Fruit fly (Drosophila melanogaster) whole organism, pupa: ENCODE data around the gene CG14309.

Source experiments
- CG10348 ChIP-seq: fragments of 200-800 bp; sonication (Bioruptor generic); IDR thresholded peaks from 2 replicates; pipeline ENCODE4 v1.3.6; 2022; ENCODE audit warnings: missing biosample characterization, missing genetic modification characterization
- CG12605 ChIP-seq: fragments of 200-800 bp; sonication (Bioruptor generic); IDR thresholded peaks from 2 replicates; pipeline ENCODE4 v1.3.6; 2022; ENCODE audit warnings: missing biosample characterization, missing genetic modification characterization
- CG13204 ChIP-seq: fragments of 200-800 bp; sonication (Bioruptor generic); optimal IDR thresholded peaks from 2 replicates; lab custom pipeline; 2018; ENCODE audit warnings: missing biosample characterization, mild to moderate bottlenecking, missing genetic modification characterization, moderate library complexity
- CG14655 ChIP-seq: fragments of 200-800 bp; sonication (Bioruptor generic); optimal IDR thresholded peaks from 3 replicates; lab custom pipeline; 2017; ENCODE audit warnings: mild to moderate bottlenecking, missing biosample characterization, missing genetic modification reagents, missing genetic modification characterization
- CG15710 ChIP-seq: fragments of 200-800 bp; sonication (Bioruptor generic); optimal IDR thresholded peaks from 2 replicates; lab custom pipeline; 2018; ENCODE audit warnings: missing biosample characterization, mild to moderate bottlenecking, missing genetic modification characterization, moderate library complexity
- CG17806 ChIP-seq: fragments of 200-800 bp; sonication (Bioruptor generic); optimal IDR thresholded peaks from 2 replicates; lab custom pipeline; 2018; ENCODE audit warnings: missing biosample characterization, mild to moderate bottlenecking, missing genetic modification characterization, moderate library complexity
- CG32121 ChIP-seq: fragments of 200-800 bp; sonication (Bioruptor generic); IDR thresholded peaks from 2 replicates; pipeline ENCODE4 v1.3.6; 2022; ENCODE audit warnings: missing biosample characterization, missing genetic modification characterization
- CG34367 ChIP-seq: fragments of 200-800 bp; sonication (Bioruptor generic); optimal IDR thresholded peaks from 2 replicates; lab custom pipeline; 2018; ENCODE audit warnings: missing biosample characterization, mild to moderate bottlenecking, missing genetic modification characterization
- CG4496 ChIP-seq: fragments of 200-800 bp; sonication (Bioruptor generic); IDR thresholded peaks from 3 replicates; pipeline ENCODE4 v1.3.6; 2022; ENCODE audit warnings: missing biosample characterization, missing genetic modification characterization
- CG8159 ChIP-seq: fragments of 200-800 bp; sonication (Bioruptor generic); optimal IDR thresholded peaks from 3 replicates; lab custom pipeline; 2018; ENCODE audit warnings: missing biosample characterization, mild to moderate bottlenecking, missing genetic modification characterization, moderate library complexity
- CG8301 ChIP-seq: fragments of 200-800 bp; sonication (Bioruptor generic); optimal IDR thresholded peaks from 2 replicates; lab custom pipeline; 2018; ENCODE audit warnings: missing biosample characterization, mild to moderate bottlenecking, missing genetic modification characterization
- CG9948 ChIP-seq: fragments of 200-800 bp; sonication (Bioruptor generic); optimal IDR thresholded peaks from 2 replicates; lab custom pipeline; 2018; ENCODE audit warnings: missing biosample characterization, mild to moderate bottlenecking, missing genetic modification characterization, moderate library complexity
- D1 ChIP-seq: fragments of 200-800 bp; sonication (Bioruptor generic); optimal IDR thresholded peaks from 2 replicates; lab custom pipeline; 2018; ENCODE audit warnings: missing biosample characterization, mild to moderate bottlenecking, missing genetic modification characterization, moderate library complexity
- EcR ChIP-seq: fragments of 200-800 bp; sonication (Bioruptor generic); optimal IDR thresholded peaks from 3 replicates; lab custom pipeline; 2019; ENCODE audit warnings: missing biosample characterization, missing genetic modification characterization, mild to moderate bottlenecking, moderate library complexity, missing genetic modification reagents
- Ets98B ChIP-seq: fragments of 200-800 bp; sonication (Bioruptor generic); IDR thresholded peaks from 2 replicates; pipeline ENCODE4 v1.3.6; 2022; ENCODE audit warnings: missing biosample characterization, missing genetic modification characterization
- Pif1A ChIP-seq: fragments of 200-800 bp; sonication (Bioruptor generic); optimal IDR thresholded peaks from 3 replicates; lab custom pipeline; 2016; ENCODE audit warnings: missing biosample characterization, missing genetic modification characterization
- Pif1B ChIP-seq: fragments of 200-800 bp; sonication (Bioruptor generic); optimal IDR thresholded peaks from 3 replicates; lab custom pipeline; 2016; ENCODE audit warnings: missing biosample characterization, missing genetic modification characterization
- Snoo ChIP-seq: fragments of 200-800 bp; sonication (Bioruptor generic); optimal IDR thresholded peaks from 3 replicates; lab custom pipeline; 2017; ENCODE audit warnings: missing biosample characterization, mild to moderate bottlenecking, missing genetic modification characterization, inconsistent platforms
- fd96Ca ChIP-seq: fragments of 200-800 bp; sonication (Bioruptor generic); IDR thresholded peaks from 3 replicates; pipeline ENCODE4 v1.3.6; 2022; ENCODE audit warnings: missing biosample characterization, missing genetic modification characterization
- gl ChIP-seq: fragments of 200-800 bp; sonication (Bioruptor generic); optimal IDR thresholded peaks from 2 replicates; lab custom pipeline; 2018; ENCODE audit warnings: missing biosample characterization, mild to moderate bottlenecking, missing genetic modification characterization
- rn ChIP-seq: fragments of 200-800 bp; sonication (Bioruptor generic); IDR thresholded peaks from 2 replicates; pipeline ENCODE4 v1.3.6; 2022; ENCODE audit warnings: missing biosample characterization, missing genetic modification characterization

The CG14309 gene

dm6 chr3R:18398460-18398901 is 13.6 kb upstream of the CG14309 start:
- TF ChIP-seq CG13204 (GFP tag; lab: Kevin White, UChicago) (peak; percentile 15), EcR (GFP tag; lab: Kevin White, UChicago) (peak; percentile 7), fd96Ca (GFP tag; lab: Robert Waterston, UW) (peak; percentile 6; the same call in 1 of the 3 replicates), gl (tag; lab: Kevin White, UChicago) (no peak)

- TF ChIP-seq CG10348 (GFP tag; lab: Robert Waterston, UW) (no peak), CG17806 (tag; lab: Kevin White, UChicago) (no peak), CG34367 (tag; lab: Kevin White, UChicago) (no peak), CG15710 (tag; lab: Kevin White, UChicago) (no peak), Snoo (tag; lab: Kevin White, UChicago) (no peak), CG4496 (GFP tag; lab: Robert Waterston, UW) (peak; percentile 41; the same call in 2 of the 3 replicates), Ets98B (GFP tag; lab: Robert Waterston, UW) (peak; percentile 55), Pif1B (GFP tag; lab: Kevin White, UChicago) (no peak), CG8159 (tag; lab: Kevin White, UChicago) (no peak), CG14655 (GFP tag; lab: Kevin White, UChicago) (no peak), D1 (tag; lab: Kevin White, UChicago) (no peak), CG13204 (GFP tag; lab: Kevin White, UChicago) (no peak), EcR (GFP tag; lab: Kevin White, UChicago) (no peak), CG12605 (peak; percentile 57), CG9948 (tag; lab: Kevin White, UChicago) (no peak), Pif1A (no peak), rn (GFP tag; lab: Robert Waterston, UW) (no peak), gl (tag; lab: Kevin White, UChicago) (no peak), CG8301 (tag; lab: Kevin White, UChicago) (no peak), fd96Ca (GFP tag; lab: Robert Waterston, UW) (peak; percentile 70; the same call in 2 of the 3 replicates)
Observed at dm6 chr3R:18397834-18398378, 13.0 kb upstream of the CG14309 start.

- TF ChIP-seq Ets98B (GFP tag; lab: Robert Waterston, UW) (peak; percentile 97), D1 (tag; lab: Kevin White, UChicago) (peak; percentile 93), Pif1A (peak; percentile 97), rn (GFP tag; lab: Robert Waterston, UW) (peak; percentile 94), CG8159 (tag; lab: Kevin White, UChicago) (peak; percentile 98), CG12605 (peak; percentile 88), CG9948 (tag; lab: Kevin White, UChicago) (peak; percentile 96), fd96Ca (GFP tag; lab: Robert Waterston, UW) (peak; percentile 97), CG8301 (tag; lab: Kevin White, UChicago) (peak; percentile 98), CG17806 (tag; lab: Kevin White, UChicago) (peak; percentile 97), Pif1B (GFP tag; lab: Kevin White, UChicago) (peak; percentile 97), CG10348 (GFP tag; lab: Robert Waterston, UW) (peak; percentile 93), CG4496 (GFP tag; lab: Robert Waterston, UW) (peak; percentile 98), CG15710 (tag; lab: Kevin White, UChicago) (peak; percentile 97), CG14655 (GFP tag; lab: Kevin White, UChicago) (peak; percentile 98), EcR (GFP tag; lab: Kevin White, UChicago) (peak; percentile 80), CG13204 (GFP tag; lab: Kevin White, UChicago) (peak; percentile 91), CG32121 (GFP tag; lab: Robert Waterston, UW) (peak; percentile 98), gl (tag; lab: Kevin White, UChicago) (peak; percentile 98), Snoo (tag; lab: Kevin White, UChicago) (peak; percentile 94), CG34367 (tag; lab: Kevin White, UChicago) (peak; percentile 94)
- TF ChIP-seq, all 21 proteins: peak for 21
Observed at dm6 chr3R:18396801-18397604, 12.1 kb upstream of the CG14309 start, which contains the start of gene Vti1b. TSS of gene Vti1b (plus strand) at chr3R:18396995.

- no peak for TF ChIP-seq EcR (GFP tag; lab: Kevin White, UChicago)
- TF ChIP-seq fd96Ca (GFP tag; lab: Robert Waterston, UW) = no peak
- TF ChIP-seq Pif1A = no peak
- no peak for TF ChIP-seq CG10348 (GFP tag; lab: Robert Waterston, UW)
- no peak for TF ChIP-seq CG15710 (tag; lab: Kevin White, UChicago)
- TF ChIP-seq CG32121 (GFP tag; lab: Robert Waterston, UW) = no peak
- TF ChIP-seq CG8301 (tag; lab: Kevin White, UChicago) = no peak
- no peak for TF ChIP-seq CG12605
- TF ChIP-seq CG34367 (tag; lab: Kevin White, UChicago) = no peak
- no peak for TF ChIP-seq gl (tag; lab: Kevin White, UChicago)
- TF ChIP-seq CG17806 (tag; lab: Kevin White, UChicago) = no peak
- no peak for TF ChIP-seq CG14655 (GFP tag; lab: Kevin White, UChicago)
- no peak for TF ChIP-seq CG8159 (tag; lab: Kevin White, UChicago)
- no peak for TF ChIP-seq rn (GFP tag; lab: Robert Waterston, UW)
- no peak for TF ChIP-seq D1 (tag; lab: Kevin White, UChicago)
Observed at dm6 chr3R:18395694-18396093, 10.8 kb upstream of the CG14309 start.
